Worm (Caenorhabditis elegans): ENCODE measurements around the gene lro-1.

The lro-1 gene

DNA sequence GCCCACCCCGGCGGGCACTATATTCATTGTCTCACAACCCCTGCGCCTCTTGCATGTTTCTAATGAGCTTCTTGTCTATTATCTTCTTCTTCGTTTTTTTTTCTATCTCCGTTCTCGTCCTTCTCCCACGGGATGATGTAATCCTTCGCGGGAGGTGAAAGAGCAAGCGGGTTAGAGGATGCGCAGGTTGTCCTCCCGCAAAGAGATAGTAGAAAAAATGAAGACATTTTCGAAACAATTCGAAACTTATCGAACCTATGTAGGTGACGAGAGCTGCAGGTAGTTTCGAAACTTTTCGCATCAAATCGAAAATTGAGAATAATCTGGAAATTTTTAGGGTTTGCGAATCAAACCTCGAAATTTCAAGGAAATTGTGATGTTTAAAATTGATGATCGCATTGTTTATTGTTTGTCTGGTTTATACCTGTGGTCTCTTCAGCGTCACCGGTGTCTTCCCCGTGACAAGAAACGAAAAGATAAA lies 21.6 kb upstream of the lro-1 start:
- TF ChIP-seq elt-3 (tag; optimal IDR thresholded peaks at IDR 0.05) (peak; percentile 19), unc-120 (tag; optimal IDR thresholded peaks at IDR 0.05; ENCODE audit: poor library complexity, severe bottlenecking) (peak; percentile 48), lin-13 (tag; optimal IDR thresholded peaks at IDR 0.05) (no peak)

DNA sequence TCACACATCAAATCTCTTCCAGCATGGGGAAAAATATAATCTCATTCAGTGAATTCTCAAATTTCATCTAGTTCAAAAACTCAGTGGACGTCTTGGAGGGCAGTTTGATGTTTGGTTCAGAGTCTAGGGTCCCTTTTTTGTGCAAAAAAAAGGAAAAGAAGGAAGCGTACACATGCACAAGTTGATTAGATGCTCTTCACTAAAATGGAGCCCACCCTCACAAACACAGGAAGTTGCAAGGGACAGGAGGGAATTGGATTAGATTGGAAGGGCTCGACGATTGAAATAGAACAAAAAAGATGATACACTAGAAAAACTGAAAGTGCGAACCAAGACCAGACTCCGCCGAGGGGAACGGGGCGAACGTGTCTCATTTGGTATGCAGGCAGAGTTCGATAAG lies 21.0 kb upstream of the lro-1 start:
- TF ChIP-seq lin-32 (GFP tag; optimal IDR thresholded peaks at IDR 0.05) (no peak), nhr-28 (tag; optimal IDR thresholded peaks at IDR 0.05) (no peak), snpc-4 (tag; optimal IDR thresholded peaks at IDR 0.05) (no peak), ceh-43 (GFP tag; optimal IDR thresholded peaks at IDR 0.05) (no peak), drap-1 (GFP tag; optimal IDR thresholded peaks at IDR 0.05) (no peak), unc-120 (tag; optimal IDR thresholded peaks at IDR 0.05; ENCODE audit: poor library complexity, severe bottlenecking) (no peak), nhr-237 (tag; optimal IDR thresholded peaks at IDR 0.05) (no peak), ces-1 (GFP tag; optimal IDR thresholded peaks at IDR 0.05) (peak; percentile 88), zip-8 (tag; optimal IDR thresholded peaks at IDR 0.05) (no peak)

DNA sequence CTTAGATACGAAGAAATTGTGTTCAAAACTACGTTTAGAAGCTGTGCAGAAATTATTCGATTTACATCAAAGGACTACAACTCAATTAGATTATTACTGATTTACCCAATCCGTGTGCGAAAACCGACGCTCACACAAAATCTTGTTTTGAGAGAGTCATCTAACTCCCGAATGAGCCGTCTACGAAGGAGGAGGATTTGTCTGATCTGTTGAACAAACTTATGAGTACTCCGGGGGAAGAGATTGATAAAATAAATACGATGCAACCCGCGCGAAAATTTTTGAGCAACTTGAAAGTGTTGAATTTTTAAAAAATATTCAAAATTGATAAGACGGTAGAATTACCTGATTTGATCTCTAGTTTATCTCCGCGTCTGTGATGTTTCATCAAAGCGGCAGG lies 20.6 kb upstream of the lro-1 start:
- TF ChIP-seq unc-62 (GFP tag; optimal IDR thresholded peaks at IDR 0.05) (no peak), nhr-237 (tag; optimal IDR thresholded peaks at IDR 0.05) (no peak), elt-1 (tag; optimal IDR thresholded peaks at IDR 0.05; ENCODE audit: borderline replicate concordance, insufficient read depth) (peak; percentile 49), lin-13 (tag; optimal IDR thresholded peaks at IDR 0.05) (no peak), nhr-12 (tag; optimal IDR thresholded peaks at IDR 0.05) (no peak), nhr-76 (tag; optimal IDR thresholded peaks at IDR 0.05) (no peak), pha-4 (tag; optimal IDR thresholded peaks at IDR 0.05) (no peak), drap-1 (GFP tag; optimal IDR thresholded peaks at IDR 0.05) (no peak), nhr-2 (tag; optimal IDR thresholded peaks at IDR 0.05) (no peak), sptf-1 (tag; optimal IDR thresholded peaks at IDR 0.05) (no peak), ceh-39 (tag; optimal IDR thresholded peaks at IDR 0.05) (no peak), lsy-2 (tag; optimal IDR thresholded peaks at IDR 0.05) (no peak), ces-1 (GFP tag; optimal IDR thresholded peaks at IDR 0.05) (peak; percentile 16)

DNA sequence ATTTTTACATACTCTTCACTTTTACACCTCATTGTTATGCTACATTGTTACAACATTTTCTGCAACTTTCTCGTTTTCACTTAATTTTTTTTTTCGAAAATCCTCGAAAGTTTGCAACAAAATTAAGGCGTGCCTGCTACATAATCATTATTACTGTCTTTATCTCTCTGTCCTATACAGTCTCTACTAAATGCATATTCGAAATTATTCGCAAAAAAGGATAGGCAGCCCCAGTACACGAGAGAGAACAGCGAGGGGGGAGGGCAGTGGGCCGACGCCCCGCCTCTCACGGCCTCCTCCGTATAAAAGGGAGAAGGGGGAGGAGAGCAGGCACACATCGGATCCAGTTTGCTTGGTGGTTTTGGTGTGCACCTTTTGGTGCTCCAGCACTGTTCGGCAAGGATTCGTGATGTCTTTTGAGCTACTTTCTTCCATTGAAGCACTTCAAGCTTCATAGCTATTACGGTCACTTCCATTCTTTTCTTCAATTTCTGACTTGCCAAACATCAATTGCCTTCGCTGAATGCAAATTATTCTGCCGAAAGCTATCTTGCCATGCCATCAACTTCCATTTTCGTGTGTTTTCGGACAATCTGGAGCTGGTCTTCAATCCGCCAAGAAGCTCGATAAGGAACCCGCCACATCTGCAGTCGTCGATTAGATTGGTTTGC lies 19.8 kb upstream of the lro-1 start:
- peak; percentile 18 for TF ChIP-seq mls-2 (tag; optimal IDR thresholded peaks at IDR 0.05)
- no peak for TF ChIP-seq ztf-11 (tag; optimal IDR thresholded peaks at IDR 0.05)
- no peak for TF ChIP-seq tbx-8 (GFP tag; optimal IDR thresholded peaks at IDR 0.05)
- no peak for TF ChIP-seq zip-8 (tag; optimal IDR thresholded peaks at IDR 0.05)
- no peak for TF ChIP-seq nhr-76 (tag; optimal IDR thresholded peaks at IDR 0.05)
- peak; percentile 19 for TF ChIP-seq sptf-1 (tag; optimal IDR thresholded peaks at IDR 0.05)
- no peak for TF ChIP-seq unc-39 (tag; optimal IDR thresholded peaks at IDR 0.05)
- TF ChIP-seq flh-1 (GFP tag; optimal IDR thresholded peaks at IDR 0.05): no peak
- TF ChIP-seq cnd-1 (tag; optimal IDR thresholded peaks at IDR 0.05): peak; percentile 17
- TF ChIP-seq sem-2 (GFP tag; optimal IDR thresholded peaks at IDR 0.05): no peak
- peak; percentile 19 for TF ChIP-seq lin-13 (tag; optimal IDR thresholded peaks at IDR 0.05)
- no peak for TF ChIP-seq nhr-12 (tag; optimal IDR thresholded peaks at IDR 0.05)
- TF ChIP-seq elt-3 (tag; optimal IDR thresholded peaks at IDR 0.05): peak; percentile 48
- no peak for TF ChIP-seq M03D4.4 (tag; optimal IDR thresholded peaks at IDR 0.05)
- no peak for TF ChIP-seq ceh-43 (GFP tag; optimal IDR thresholded peaks at IDR 0.05)
- no peak for TF ChIP-seq snpc-4 (tag; optimal IDR thresholded peaks at IDR 0.05)
- TF ChIP-seq elt-1 (tag; optimal IDR thresholded peaks at IDR 0.05; ENCODE audit: borderline replicate concordance, insufficient read depth): no peak
- no peak for TF ChIP-seq hlh-1 (tag; optimal IDR thresholded peaks at IDR 0.05)
- no peak for TF ChIP-seq bed-3 (GFP tag; optimal IDR thresholded peaks at IDR 0.05)
- TF ChIP-seq mep-1 (tag; optimal IDR thresholded peaks at IDR 0.05): no peak
- TF ChIP-seq drap-1 (GFP tag; optimal IDR thresholded peaks at IDR 0.05): peak; percentile 45
- TF ChIP-seq ceh-39 (tag; optimal IDR thresholded peaks at IDR 0.05): no peak
- TF ChIP-seq ceh-83 (GFP tag; optimal IDR thresholded peaks at IDR 0.05): no peak
- no peak for TF ChIP-seq unc-62 (GFP tag; optimal IDR thresholded peaks at IDR 0.05)
- peak; percentile 32 for TF ChIP-seq unc-120 (tag; optimal IDR thresholded peaks at IDR 0.05; ENCODE audit: poor library complexity, severe bottlenecking)
- TF ChIP-seq nhr-237 (tag; optimal IDR thresholded peaks at IDR 0.05): no peak
- peak; percentile 8 for TF ChIP-seq ham-2 (GFP tag; optimal IDR thresholded peaks at IDR 0.05)
- TF ChIP-seq nhr-28 (tag; optimal IDR thresholded peaks at IDR 0.05): no peak
